Fruit fly (Drosophila melanogaster): Measurements from ENCODE around the gene GILT2.

dm6 chr3R:23698835-23699234 is 20.1 kb downstream of the GILT2 start, which contains the start of gene prt:
- TF ChIP-seq tai (GFP tag; optimal IDR thresholded peaks at IDR 0.05) = no peak
- TF ChIP-seq psq (GFP tag; optimal IDR thresholded peaks at IDR 0.05) = no peak
- TF ChIP-seq OdsH (GFP tag; optimal IDR thresholded peaks at IDR 0.05) = no peak
- TF ChIP-seq dsf (GFP tag; optimal IDR thresholded peaks at IDR 0.05; ENCODE audit: borderline replicate concordance) = no peak
- TF ChIP-seq Myc (optimal IDR thresholded peaks at IDR 0.05) = no peak
- no peak for TF ChIP-seq ey (GFP tag; optimal IDR thresholded peaks at IDR 0.05)
- no peak for TF ChIP-seq pan (optimal IDR thresholded peaks at IDR 0.05)
- no peak for TF ChIP-seq lola (GFP tag; optimal IDR thresholded peaks at IDR 0.05)
- no peak for TF ChIP-seq Dif (GFP tag; optimal IDR thresholded peaks at IDR 0.05; ENCODE audit: partially characterized antibody)
- TF ChIP-seq sage (GFP tag; optimal IDR thresholded peaks at IDR 0.05) = no peak
- TF ChIP-seq CrebA (GFP tag; optimal IDR thresholded peaks at IDR 0.05; ENCODE audit: borderline replicate concordance) = no peak
- no peak for TF ChIP-seq Hr78 (GFP tag; optimal IDR thresholded peaks at IDR 0.05)
- TF ChIP-seq GATAd (GFP tag; optimal IDR thresholded peaks at IDR 0.05) = no peak

Data from whole organism, wandering third instar larva.